Fruit fly (Drosophila melanogaster) whole organism: ENCODE measurements around the gene Vps60.

Source experiments
- CG8478 ChIP-seq: fragments of >200 bp; optimal IDR thresholded peaks from 2 replicates; lab custom pipeline; 2018; ENCODE audit warnings: inconsistent platforms
- Dll ChIP-seq: fragments of >200 bp; optimal IDR thresholded peaks from 2 replicates; lab custom pipeline; 2017
- EcR ChIP-seq, 2 experiments: fragments of >200 bp; optimal IDR thresholded peaks; 2 replicates each; lab custom pipeline; 2017; ENCODE audit warnings: missing biosample characterization in 2 of 2, missing genetic modification characterization in 2 of 2, missing genetic modification reagents in 2 of 2
- pan ChIP-seq: fragments of >200 bp; optimal IDR thresholded peaks from 2 replicates; lab custom pipeline; 2017
- psq ChIP-seq: fragments of >200 bp; optimal IDR thresholded peaks from 2 replicates; lab custom pipeline; 2017
- usp ChIP-seq: fragments of >200 bp; optimal IDR thresholded peaks from 2 replicates; lab custom pipeline; 2017; ENCODE audit warnings: missing biosample characterization, missing genetic modification characterization, mixed read lengths

dm6 chr3L:17643985-17644905, 22.8 kb upstream of the Vps60 start:
- TF ChIP-seq CG8478 (lab: Kevin White, UChicago) (no peak), pan (no peak), usp (GFP tag; lab: Kevin White, UChicago) (no peak), psq (lab: Kevin White, UChicago) (no peak), EcR (GFP tag; optimal IDR thresholded peaks at IDR 0.05; lab: Kevin White, UChicago) (no peak), Dll (lab: Kevin White, UChicago) (no peak)
